Fruit fly (Drosophila melanogaster): ENCODE results near the gene HIP.

Gene HIP

DNA sequence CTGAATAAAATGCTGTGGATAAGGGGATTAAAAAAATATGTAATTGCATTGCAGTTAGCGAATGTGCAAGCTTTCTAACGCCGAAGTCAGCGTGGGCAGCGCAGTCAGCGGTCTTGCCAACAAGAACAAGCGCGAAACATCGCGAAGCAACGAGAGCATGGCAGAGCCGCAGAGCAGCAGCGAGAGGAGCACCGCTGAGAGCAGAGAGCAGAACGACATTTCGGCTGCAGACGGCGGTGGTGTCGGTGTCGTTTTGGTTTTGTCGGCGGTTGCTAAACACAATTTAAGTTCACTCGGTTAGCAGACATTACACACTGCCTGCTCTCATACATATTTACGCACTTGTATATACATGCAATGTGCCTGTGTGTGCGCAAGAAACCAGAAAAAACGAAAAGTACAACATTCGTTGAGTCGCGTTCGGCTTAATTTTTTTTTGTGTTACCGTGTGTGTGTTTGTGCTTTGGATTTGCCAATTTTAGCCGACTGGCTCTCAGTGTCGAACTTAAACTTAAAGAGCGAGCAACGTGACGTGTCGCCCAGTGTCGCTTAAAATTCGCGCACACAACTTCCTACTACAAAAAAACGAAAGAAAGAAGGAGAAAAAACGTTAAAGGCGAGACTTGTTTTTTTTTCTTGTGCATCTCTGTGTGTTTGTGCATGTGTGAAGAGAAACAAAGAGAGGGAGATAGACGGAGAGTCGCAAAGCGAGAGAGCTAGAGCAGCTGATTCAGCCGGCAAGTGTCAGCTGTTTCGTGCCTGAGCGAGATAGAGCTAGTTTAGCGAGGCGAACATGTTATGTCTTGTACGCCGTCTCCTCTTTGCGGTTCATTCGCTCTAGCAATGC lies 22.9 kb upstream of the HIP start (continued):
- TF ChIP-seq CG10366 (GFP tag; IDR thresholded peaks at IDR 0.05) (no peak), pros (GFP tag; optimal IDR thresholded peaks at IDR 0.05) (peak; percentile 81), run (tag; optimal IDR thresholded peaks at IDR 0.05) (no peak), h (optimal IDR thresholded peaks at IDR 0.05) (no peak), stwl (tag; optimal IDR thresholded peaks at IDR 0.05) (no peak), Tbp (GFP tag; optimal IDR thresholded peaks at IDR 0.05) (no peak), Kr (GFP tag; optimal IDR thresholded peaks at IDR 0.05) (no peak), BtbVII (GFP tag; optimal IDR thresholded peaks at IDR 0.05) (peak; percentile 3), bsh (GFP tag; optimal IDR thresholded peaks at IDR 0.05) (peak in 1 of 2 experiments; percentile 92), CG15269 (tag; optimal IDR thresholded peaks at IDR 0.05) (peak; percentile 46), gcm (GFP tag; optimal IDR thresholded peaks at IDR 0.05) (no peak), Nf-YA (GFP tag; IDR thresholded peaks at IDR 0.05) (no peak), CG4328 (GFP tag; optimal IDR thresholded peaks at IDR 0.05) (peak; percentile 15), D19B (GFP tag; optimal IDR thresholded peaks at IDR 0.05) (no peak), CG13624 (GFP tag; optimal IDR thresholded peaks at IDR 0.05) (peak; percentile 8), CG4282 (GFP tag; optimal IDR thresholded peaks at IDR 0.05) (no peak), unpg (GFP tag; optimal IDR thresholded peaks at IDR 0.05) (no peak), CG10274 (GFP tag; optimal IDR thresholded peaks at IDR 0.05) (no peak), HLHmδ (GFP tag; optimal IDR thresholded peaks at IDR 0.05) (no peak), CG3847 (GFP tag; IDR thresholded peaks at IDR 0.05) (no peak), jing (GFP tag; optimal IDR thresholded peaks at IDR 0.05) (no peak), caup (GFP tag; optimal IDR thresholded peaks at IDR 0.05; ENCODE audit: severe bottlenecking) (peak; percentile 26), ttk (GFP tag; IDR thresholded peaks at IDR 0.05) (no peak), Dfd (GFP tag; optimal IDR thresholded peaks at IDR 0.05) (no peak), Bgb (GFP tag; IDR thresholded peaks at IDR 0.05; ENCODE audit: partially characterized antibody) (no peak; the same call in 1 of the 2 replicates), nmo (GFP tag; optimal IDR thresholded peaks at IDR 0.05) (no peak), tll (GFP tag; optimal IDR thresholded peaks at IDR 0.05) (no peak), Elba2 (GFP tag; optimal IDR thresholded peaks at IDR 0.05) (no peak), CG1233 (GFP tag; optimal IDR thresholded peaks at IDR 0.05) (no peak), Hmx (GFP tag; optimal IDR thresholded peaks at IDR 0.05) (no peak), pb (GFP tag; optimal IDR thresholded peaks at IDR 0.05) (no peak), CG14965 (GFP tag; optimal IDR thresholded peaks at IDR 0.05; ENCODE audit: borderline replicate concordance) (no peak), repo (GFP tag; optimal IDR thresholded peaks at IDR 0.05) (no peak), Dad (GFP tag; optimal IDR thresholded peaks at IDR 0.05) (no peak), CG17359 (tag; optimal IDR thresholded peaks at IDR 0.05) (no peak), E2f2 (GFP tag; IDR thresholded peaks at IDR 0.05) (no peak), scrt (GFP tag; optimal IDR thresholded peaks at IDR 0.05) (no peak), CG3163 (GFP tag; optimal IDR thresholded peaks at IDR 0.05) (peak; percentile 64), HHEX (GFP tag; optimal IDR thresholded peaks at IDR 0.05) (no peak), CG4617 (GFP tag; optimal IDR thresholded peaks at IDR 0.05; ENCODE audit: borderline replicate concordance) (no peak), CG14860 (GFP tag; IDR thresholded peaks at IDR 0.05; ENCODE audit: partially characterized antibody) (no peak), ro (GFP tag; IDR thresholded peaks at IDR 0.05) (no peak), schlank (tag; optimal IDR thresholded peaks at IDR 0.05) (no peak), CG8388 (GFP tag; optimal IDR thresholded peaks at IDR 0.05) (no peak), HmgZ (tag; optimal IDR thresholded peaks at IDR 0.05) (no peak), CHES-1-like (GFP tag; optimal IDR thresholded peaks at IDR 0.05) (no peak), CG7839 (tag; optimal IDR thresholded peaks at IDR 0.05) (peak; percentile 2), br (optimal IDR thresholded peaks at IDR 0.05) (no peak)
